Worm (Caenorhabditis elegans): ENCODE measurements around the gene plx-1.

- TF ChIP-seq ref-1 (GFP tag; conservative IDR thresholded peaks at IDR 0.05): no peak
- no peak for TF ChIP-seq T22C8.4 (GFP tag; IDR thresholded peaks at IDR 0.05)
- no peak for TF ChIP-seq ztf-23 (GFP tag; IDR thresholded peaks at IDR 0.05)
Observed at ce11 chrIV:1010212-1010611, 50.9 kb downstream of the plx-1 start, which contains the start of gene atg-3.
